Worm (Caenorhabditis elegans): ENCODE data around the gene dop-3.

DNA sequence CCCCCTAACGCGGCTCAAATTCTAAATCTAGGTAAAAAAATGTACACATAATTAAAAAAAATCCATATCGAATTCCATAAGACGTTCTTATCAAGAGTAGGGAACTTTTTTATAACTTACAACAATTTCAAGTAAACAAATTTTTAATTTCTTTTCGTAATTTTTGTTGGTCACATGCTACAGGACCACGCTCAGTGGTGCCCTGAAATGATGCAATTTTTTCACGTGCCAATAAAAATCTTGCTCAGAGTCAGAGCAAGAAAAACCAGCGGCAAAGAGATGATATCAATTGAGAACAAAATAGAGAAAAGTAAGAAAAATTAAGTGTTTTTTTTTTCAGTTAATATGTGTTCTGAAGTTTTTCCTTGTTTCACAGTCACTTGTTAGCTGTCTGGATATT, 37.6 kb downstream of the dop-3 start:
- TF ChIP-seq W03F9.2 (tag; optimal IDR thresholded peaks at IDR 0.05) (no peak), him-1 (tag; optimal IDR thresholded peaks at IDR 0.05) (no peak), dao-5 (tag; optimal IDR thresholded peaks at IDR 0.05) (no peak)
